Fruit fly (Drosophila melanogaster) whole organism, embryonic: ENCODE measurements around the gene CG7191.

Source experiments
- Adf1 ChIP-seq: fragments of 200-800 bp; sonication (Bioruptor generic); IDR thresholded peaks from 2 replicates; pipeline ENCODE4 v1.3.6; 2022; ENCODE audit warnings: missing biosample characterization, missing genetic modification characterization
- Bdp1 ChIP-seq: fragments of 200-800 bp; sonication (Bioruptor generic); optimal IDR thresholded peaks from 3 replicates; lab custom pipeline; 2016; ENCODE audit warnings: missing biosample characterization, missing genetic modification characterization
- Bgb ChIP-seq: fragments of 200-800 bp; sonication (Bioruptor generic); IDR thresholded peaks from 2 replicates; pipeline ENCODE4 v1.3.6; 2022; ENCODE audit warnings: missing biosample characterization, missing genetic modification characterization; ENCODE audit not compliant: partially characterized antibody
- BtbVII ChIP-seq: fragments of 200-800 bp; sonication (Bioruptor generic); optimal IDR thresholded peaks from 3 replicates; lab custom pipeline; 2017; ENCODE audit warnings: missing biosample characterization, mild to moderate bottlenecking, missing genetic modification characterization
- CG10462 ChIP-seq: fragments of 200-800 bp; sonication (Bioruptor generic); optimal IDR thresholded peaks from 2 replicates; lab custom pipeline; 2016; ENCODE audit warnings: missing biosample characterization, missing genetic modification characterization
- CG11085 ChIP-seq: fragments of 200-800 bp; sonication (Bioruptor generic); IDR thresholded peaks from 2 replicates; pipeline ENCODE4 v1.3.6; 2022; ENCODE audit warnings: missing biosample characterization, missing genetic modification characterization
- CG12104 ChIP-seq: fragments of 200-800 bp; sonication (Bioruptor generic); optimal IDR thresholded peaks from 3 replicates; lab custom pipeline; 2016; ENCODE audit warnings: missing biosample characterization, missing genetic modification characterization
- CG12219 ChIP-seq: fragments of 200-800 bp; sonication (Bioruptor generic); optimal IDR thresholded peaks from 3 replicates; lab custom pipeline; 2018; ENCODE audit warnings: missing biosample characterization, mild to moderate bottlenecking, missing genetic modification characterization
- CG18764 ChIP-seq: fragments of 200-800 bp; sonication (Bioruptor generic); optimal IDR thresholded peaks from 3 replicates; lab custom pipeline; 2016; ENCODE audit warnings: missing biosample characterization, missing genetic modification characterization
- CG2889 ChIP-seq: fragments of 200-800 bp; sonication (Bioruptor generic); IDR thresholded peaks from 3 replicates; pipeline ENCODE4 v1.3.6; 2022; ENCODE audit warnings: missing biosample characterization, missing genetic modification characterization
- CG30431 ChIP-seq: fragments of 200-800 bp; sonication (Bioruptor generic); optimal IDR thresholded peaks from 2 replicates; lab custom pipeline; 2017; ENCODE audit warnings: missing biosample characterization, missing genetic modification characterization
- CG34376 ChIP-seq: fragments of 200-800 bp; sonication (Bioruptor generic); optimal IDR thresholded peaks from 2 replicates; lab custom pipeline; 2018; ENCODE audit warnings: missing biosample characterization, mild to moderate bottlenecking, missing genetic modification characterization
- CG5180 ChIP-seq: fragments of 200-800 bp; sonication (Bioruptor generic); optimal IDR thresholded peaks from 3 replicates; lab custom pipeline; 2017; ENCODE audit warnings: missing biosample characterization, missing genetic modification characterization, mild to moderate bottlenecking, moderate library complexity, missing genetic modification reagents
- CG7839 ChIP-seq: fragments of 200-800 bp; sonication (Bioruptor generic); optimal IDR thresholded peaks from 3 replicates; lab custom pipeline; 2018; ENCODE audit warnings: missing biosample characterization, mild to moderate bottlenecking, missing genetic modification characterization, moderate library complexity
- CG9876 ChIP-seq: fragments of 200-800 bp; sonication (Bioruptor generic); optimal IDR thresholded peaks from 2 replicates; lab custom pipeline; 2016; ENCODE audit warnings: missing biosample characterization, missing genetic modification characterization
- Dek ChIP-seq: fragments of 200-800 bp; sonication (Bioruptor generic); optimal IDR thresholded peaks from 3 replicates; lab custom pipeline; 2019; ENCODE audit warnings: missing biosample characterization, mild to moderate bottlenecking, missing genetic modification characterization, moderate library complexity
- Doc2 ChIP-seq: fragments of 200-800 bp; sonication (Bioruptor generic); IDR thresholded peaks from 2 replicates; pipeline ENCODE4 v1.3.6; 2022; ENCODE audit warnings: missing biosample characterization, missing genetic modification characterization
- Dp ChIP-seq: fragments of 200-800 bp; sonication (Bioruptor generic); optimal IDR thresholded peaks from 2 replicates; lab custom pipeline; 2018; ENCODE audit warnings: missing biosample characterization, mild to moderate bottlenecking, missing genetic modification characterization, moderate library complexity
- E2f1 ChIP-seq: fragments of 200-800 bp; sonication (Bioruptor generic); IDR thresholded peaks from 2 replicates; pipeline ENCODE4 v1.3.6; 2022; ENCODE audit warnings: missing biosample characterization, missing genetic modification characterization
- Fer2 ChIP-seq: fragments of 200-800 bp; sonication (Bioruptor generic); optimal IDR thresholded peaks from 2 replicates; lab custom pipeline; 2018; ENCODE audit warnings: missing biosample characterization, mild to moderate bottlenecking, missing genetic modification characterization, moderate library complexity
- Gug ChIP-seq: fragments of 200-800 bp; sonication (Bioruptor generic); IDR thresholded peaks from 4 replicates; pipeline ENCODE4 v1.3.6; 2022; ENCODE audit warnings: missing biosample characterization, missing genetic modification characterization
- Hey ChIP-seq: fragments of 200-800 bp; sonication (Bioruptor generic); optimal IDR thresholded peaks from 3 replicates; lab custom pipeline; 2018; ENCODE audit warnings: missing biosample characterization, mild to moderate bottlenecking, missing genetic modification characterization
- Hr3 ChIP-seq: fragments of 200-800 bp; sonication (Bioruptor generic); optimal IDR thresholded peaks from 3 replicates; lab custom pipeline; 2016; ENCODE audit warnings: missing biosample characterization, missing genetic modification characterization
- MBD-R2 ChIP-seq: fragments of 200-800 bp; sonication (Bioruptor generic); IDR thresholded peaks from 2 replicates; pipeline ENCODE4 v1.3.6; 2022; ENCODE audit warnings: missing biosample characterization, missing genetic modification characterization
- Mad ChIP-seq: fragments of 200-800 bp; sonication (Bioruptor generic); optimal IDR thresholded peaks from 2 replicates; lab custom pipeline; 2016; ENCODE audit warnings: missing biosample characterization, missing genetic modification characterization
- Mes4 ChIP-seq: fragments of 200-800 bp; sonication (Bioruptor generic); optimal IDR thresholded peaks from 2 replicates; lab custom pipeline; 2016; ENCODE audit warnings: missing biosample characterization, missing genetic modification characterization
- NK7.1 ChIP-seq: fragments of 200-800 bp; sonication (Bioruptor generic); optimal IDR thresholded peaks from 3 replicates; lab custom pipeline; 2016; ENCODE audit warnings: missing biosample characterization, missing genetic modification characterization
- Pdp1 ChIP-seq, 2 experiments: fragments of 200-800 bp; sonication (Bioruptor generic); optimal IDR thresholded peaks; 3 replicates each; lab custom pipeline; 2016; ENCODE audit warnings: missing biosample characterization in 2 of 2, missing genetic modification characterization in 2 of 2, mild to moderate bottlenecking in 1 of 2, moderate library complexity in 1 of 2
- Taf1 ChIP-seq: fragments of 200-800 bp; sonication (Bioruptor generic); IDR thresholded peaks from 2 replicates; pipeline ENCODE4 v1.3.6; 2022; ENCODE audit warnings: missing biosample characterization, missing genetic modification characterization
- Vsx1 ChIP-seq: fragments of 200-800 bp; sonication (Bioruptor generic); optimal IDR thresholded peaks from 2 replicates; lab custom pipeline; 2017; ENCODE audit warnings: missing biosample characterization, mild to moderate bottlenecking, missing genetic modification characterization, missing genetic modification reagents
- abd-A ChIP-seq: fragments of 200-800 bp; sonication (Bioruptor generic); optimal IDR thresholded peaks from 3 replicates; lab custom pipeline; 2019; ENCODE audit warnings: missing biosample characterization, mild to moderate bottlenecking, missing genetic modification characterization, moderate library complexity
- br ChIP-seq: fragments of >200 bp; optimal IDR thresholded peaks from 2 replicates; lab custom pipeline; 2017
- dati ChIP-seq: fragments of 200-800 bp; sonication (Bioruptor generic); IDR thresholded peaks from 2 replicates; pipeline ENCODE4 v1.3.6; 2022; ENCODE audit warnings: missing biosample characterization, missing genetic modification characterization
- fru ChIP-seq: fragments of >200 bp; optimal IDR thresholded peaks from 2 replicates; lab custom pipeline; 2017
- gce ChIP-seq: fragments of 200-800 bp; sonication (Bioruptor generic); IDR thresholded peaks from 3 replicates; pipeline ENCODE4 v1.3.6; 2022; ENCODE audit warnings: missing biosample characterization, missing genetic modification characterization
- hbn ChIP-seq: fragments of 200-800 bp; sonication (Bioruptor generic); IDR thresholded peaks from 2 replicates; pipeline ENCODE4 v1.3.6; 2022; ENCODE audit warnings: missing biosample characterization, missing genetic modification characterization; ENCODE audit not compliant: partially characterized antibody
- her ChIP-seq: fragments of 200-800 bp; sonication (Bioruptor generic); optimal IDR thresholded peaks from 2 replicates; lab custom pipeline; 2016; ENCODE audit warnings: missing biosample characterization, missing genetic modification characterization
- hkb ChIP-seq, 2 experiments: fragments of 200-800 bp in 1 of 2; fragments of >200 bp in 1 of 2; sonication (Bioruptor generic) in 1 of 2; IDR thresholded peaks in 1 of 2; optimal IDR thresholded peaks in 1 of 2; 2 replicates each; pipeline versions ENCODE4 v1.3.6 to Lab custom; 2017 to 2022; ENCODE audit warnings: missing biosample characterization in 1 of 2, missing genetic modification characterization in 1 of 2
- lilli ChIP-seq: fragments of 200-800 bp; sonication (Bioruptor generic); optimal IDR thresholded peaks from 3 replicates; lab custom pipeline; 2016; ENCODE audit warnings: missing biosample characterization, missing genetic modification characterization
- nmo ChIP-seq: fragments of 200-800 bp; sonication (Bioruptor generic); optimal IDR thresholded peaks from 2 replicates; lab custom pipeline; 2018; ENCODE audit warnings: missing biosample characterization, mild to moderate bottlenecking, missing genetic modification characterization, moderate library complexity
- org-1 ChIP-seq: fragments of 200-800 bp; sonication (Bioruptor generic); optimal IDR thresholded peaks from 2 replicates; lab custom pipeline; 2017; ENCODE audit warnings: missing biosample characterization, missing genetic modification characterization
- otp ChIP-seq: fragments of 200-800 bp; sonication (Bioruptor generic); IDR thresholded peaks from 3 replicates; pipeline ENCODE4, ENCODE4 v1.3.6; 2022; ENCODE audit warnings: missing biosample characterization, missing genetic modification characterization
- peb ChIP-seq: fragments of 200-800 bp; sonication (Bioruptor generic); IDR thresholded peaks from 2 replicates; pipeline ENCODE4 v1.3.6; 2022; ENCODE audit warnings: missing biosample characterization, missing genetic modification characterization
- slp2 ChIP-seq: fragments of 200-800 bp; sonication (Bioruptor generic); optimal IDR thresholded peaks from 2 replicates; lab custom pipeline; 2016; ENCODE audit warnings: missing biosample characterization, missing genetic modification characterization
- so ChIP-seq: fragments of 200-800 bp; sonication (Bioruptor generic); IDR thresholded peaks from 3 replicates; pipeline ENCODE4 v1.3.6; 2022; ENCODE audit warnings: missing biosample characterization, missing genetic modification characterization
- stwl ChIP-seq: fragments of 200-800 bp; sonication (Bioruptor generic); optimal IDR thresholded peaks from 3 replicates; lab custom pipeline; 2018; ENCODE audit warnings: missing biosample characterization, mild to moderate bottlenecking, missing genetic modification characterization, moderate library complexity
- toy ChIP-seq: fragments of 200-800 bp; sonication (Bioruptor generic); IDR thresholded peaks from 2 replicates; pipeline ENCODE4 v1.3.6; 2022; ENCODE audit warnings: missing biosample characterization, missing genetic modification characterization
- wor ChIP-seq: fragments of 200-800 bp; sonication (Bioruptor generic); IDR thresholded peaks from 2 replicates; pipeline ENCODE4 v1.3.6; 2022; ENCODE audit warnings: missing biosample characterization, missing genetic modification characterization
- zfh1 ChIP-seq: fragments of 200-800 bp; sonication (Bioruptor generic); IDR thresholded peaks from 3 replicates; pipeline ENCODE4 v1.3.6; 2022; ENCODE audit warnings: missing biosample characterization, missing genetic modification characterization
- zfh2 ChIP-seq: fragments of 200-800 bp; sonication (Bioruptor generic); optimal IDR thresholded peaks from 2 replicates; lab custom pipeline; 2016; ENCODE audit warnings: missing biosample characterization, missing genetic modification characterization

CG7191 gene

DNA sequence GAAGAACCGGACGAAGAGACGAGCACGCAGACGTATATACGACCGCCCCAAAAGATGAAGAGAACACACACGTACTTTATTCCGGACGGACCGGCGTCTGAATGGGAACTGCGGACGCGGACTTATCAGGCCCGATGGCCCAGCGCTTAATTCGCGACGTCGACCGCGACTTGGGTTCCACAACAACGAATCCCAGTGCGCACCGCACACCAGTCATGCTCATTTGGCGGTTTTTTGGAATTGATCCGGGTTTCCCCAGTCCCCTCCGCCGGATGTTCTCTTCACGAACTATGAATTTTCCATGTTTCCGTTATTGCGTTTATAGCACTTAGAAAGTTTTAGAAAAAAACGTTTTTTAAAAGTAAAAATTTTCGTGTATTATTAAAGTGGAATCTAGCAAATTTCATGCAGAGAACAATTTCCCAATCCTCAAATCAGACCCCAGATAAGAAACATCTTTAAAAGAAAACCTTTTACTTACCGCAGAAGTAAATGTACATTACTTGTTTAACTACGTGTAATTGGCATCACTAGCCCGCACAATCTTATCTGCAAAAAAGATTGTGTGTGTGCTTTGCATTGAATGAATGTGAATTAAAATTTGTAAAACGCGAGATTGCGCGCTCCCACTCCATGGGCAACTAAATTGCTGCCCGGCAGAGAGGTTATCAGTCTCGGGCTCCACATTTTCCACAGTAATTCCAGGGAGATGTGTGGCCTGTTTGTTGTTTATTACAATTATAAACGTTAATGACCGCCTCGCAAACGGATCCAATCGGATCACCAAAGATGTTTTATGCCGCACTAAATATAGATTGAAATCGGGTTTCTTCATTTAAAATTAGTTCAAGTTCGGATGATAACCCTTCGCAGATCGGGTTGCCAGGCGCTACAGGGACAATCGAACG, 23.3 kb downstream of the CG7191 start, which contains the start of gene CG7149 (continued):
- TF ChIP-seq Pdp1 (GFP tag; optimal IDR thresholded peaks at IDR 0.05; lab: Kevin White, UChicago), result peak in 1 of 2 experiments; percentile 23
- TF ChIP-seq CG10462 (GFP tag; lab: Kevin White, UChicago), result no peak
- TF ChIP-seq Taf1 (GFP tag; lab: Robert Waterston, UW), result no peak
- TF ChIP-seq zfh2 (GFP tag; lab: Kevin White, UChicago), result no peak
- TF ChIP-seq fru (lab: Kevin White, UChicago), result no peak
- TF ChIP-seq Bgb, result peak; percentile 57; the same call in 1 of the 2 replicates
- no peak for TF ChIP-seq Dp (GFP tag; lab: Kevin White, UChicago)
- TF ChIP-seq NK7.1 (GFP tag; lab: Kevin White, UChicago), result no peak
- peak; percentile 44 for TF ChIP-seq lilli
- TF ChIP-seq CG9876 (GFP tag; lab: Kevin White, UChicago), result no peak
- no peak for TF ChIP-seq CG11085 (GFP tag; lab: Robert Waterston, UW)
- TF ChIP-seq Mad, result no peak
- 0 out of 3 replicates have a peak, but pooled peaks have one; percentile 26 for TF ChIP-seq gce (GFP tag; lab: Robert Waterston, UW)
- no peak for TF ChIP-seq so (GFP tag; lab: Robert Waterston, UW)
- no peak for TF ChIP-seq CG12104 (GFP tag; lab: Kevin White, UChicago)
- TF ChIP-seq Doc2 (GFP tag; lab: Robert Waterston, UW), result no peak
- TF ChIP-seq CG18764 (GFP tag; lab: Kevin White, UChicago), result no peak
- TF ChIP-seq peb, result no peak
- TF ChIP-seq her (GFP tag; lab: Kevin White, UChicago), result no peak
- TF ChIP-seq BtbVII (GFP tag; lab: Kevin White, UChicago), result peak; percentile 35
- no peak for TF ChIP-seq nmo (GFP tag; lab: Kevin White, UChicago)
- TF ChIP-seq hkb (optimal IDR thresholded peaks at IDR 0.05; lab: Kevin White, UChicago), result no peak
- peak; percentile 6; the same call in 1 of the 2 replicates for TF ChIP-seq hkb (GFP tag; IDR thresholded peaks at IDR 0.05; lab: Robert Waterston, UW)
- TF ChIP-seq CG12219 (GFP tag; lab: Kevin White, UChicago), result no peak
- TF ChIP-seq Fer2 (tag; lab: Kevin White, UChicago), result no peak
- no peak for TF ChIP-seq CG5180 (GFP tag; lab: Kevin White, UChicago)
- no peak for TF ChIP-seq CG2889
- TF ChIP-seq stwl (tag; lab: Kevin White, UChicago), result no peak
- TF ChIP-seq E2f1 (GFP tag; lab: Robert Waterston, UW), result no peak
- TF ChIP-seq Hey, result no peak
- TF ChIP-seq br (lab: Kevin White, UChicago), result no peak
- TF ChIP-seq slp2 (GFP tag; lab: Kevin White, UChicago), result no peak
- TF ChIP-seq otp (GFP tag; lab: Robert Waterston, UW), result no peak
- TF ChIP-seq CG30431, result no peak
- TF ChIP-seq Gug, result no peak
- no peak for TF ChIP-seq wor (GFP tag; lab: Robert Waterston, UW)
- peak; percentile 95 for TF ChIP-seq CG34376
- TF ChIP-seq Mes4 (GFP tag; lab: Kevin White, UChicago), result no peak
- TF ChIP-seq Bdp1 (GFP tag; lab: Kevin White, UChicago), result no peak
- TF ChIP-seq Hr3 (GFP tag; lab: Kevin White, UChicago), result no peak
- TF ChIP-seq zfh1, result 0 out of 3 replicates have a peak, but pooled peaks have one; percentile 16
- TF ChIP-seq abd-A (tag; lab: Kevin White, UChicago), result no peak
- no peak for TF ChIP-seq dati (GFP tag; lab: Robert Waterston, UW)
- TF ChIP-seq CG7839 (tag; lab: Kevin White, UChicago), result peak; percentile 8
- TF ChIP-seq org-1 (GFP tag; lab: Kevin White, UChicago), result no peak
- peak; percentile 39 for TF ChIP-seq Vsx1 (GFP tag; lab: Kevin White, UChicago)
- peak; percentile 4 for TF ChIP-seq Dek (tag; lab: Kevin White, UChicago)
- TF ChIP-seq toy (GFP tag; lab: Robert Waterston, UW), result no peak
- TF ChIP-seq hbn (GFP tag; lab: Robert Waterston, UW), result no peak
- peak; percentile 94 for TF ChIP-seq Adf1 (GFP tag; lab: Robert Waterston, UW)
- 0 out of 2 replicates have a peak, but pooled peaks have one; percentile 8 for TF ChIP-seq MBD-R2 (GFP tag; lab: Robert Waterston, UW)
